Worm (Caenorhabditis elegans) whole organism, early embryonic: ENCODE measurements around the gene F38B2.3.

Source experiments
- B0310.2 ChIP-seq: sonication (generic microtip); optimal IDR thresholded peaks from 2 replicates; lab custom pipeline; 2016; ENCODE audit warnings: mild to moderate bottlenecking, missing genetic modification characterization, missing compliant biosample characterization
- F13C5.2 ChIP-seq: sonication (generic microtip); optimal IDR thresholded peaks from 2 replicates; lab custom pipeline; 2017; ENCODE audit warnings: mild to moderate bottlenecking, missing genetic modification characterization, inconsistent platforms, missing compliant biosample characterization
- aly-1 ChIP-seq: sonication (generic microtip); optimal IDR thresholded peaks from 2 replicates; lab custom pipeline; 2016; ENCODE audit warnings: missing genetic modification characterization, missing compliant biosample characterization
- ceh-13 ChIP-seq: fragments of 200-800 bp; sonication (Bioruptor generic); optimal IDR thresholded peaks from 2 replicates; lab custom pipeline; 2018; ENCODE audit warnings: mild to moderate bottlenecking, missing genetic modification characterization, missing compliant biosample characterization
- ceh-36 ChIP-seq: sonication (generic microtip); optimal IDR thresholded peaks from 2 replicates; lab custom pipeline; 2016; ENCODE audit warnings: missing genetic modification characterization, inconsistent platforms, missing compliant biosample characterization
- ets-7 ChIP-seq: sonication (generic microtip); optimal IDR thresholded peaks from 2 replicates; lab custom pipeline; 2016; ENCODE audit warnings: missing genotype, missing genetic modification characterization, missing compliant biosample characterization
- flt-1 ChIP-seq: fragments of 200-800 bp; sonication (Bioruptor generic); IDR thresholded peaks from 2 replicates; pipeline ENCODE4 v1.3.6; 2022; ENCODE audit warnings: missing genetic modification characterization, missing compliant biosample characterization
- hmbx-1 ChIP-seq: sonication (generic microtip); optimal IDR thresholded peaks from 2 replicates; lab custom pipeline; 2016; ENCODE audit warnings: mild to moderate bottlenecking, missing genetic modification characterization, missing compliant biosample characterization
- hmg-4 ChIP-seq: fragments of 200-800 bp; sonication (Bioruptor generic); optimal IDR thresholded peaks from 2 replicates; lab custom pipeline; 2018; ENCODE audit warnings: mild to moderate bottlenecking, missing genetic modification characterization, missing compliant biosample characterization
- hnd-1 ChIP-seq: sonication (generic microtip); optimal IDR thresholded peaks from 2 replicates; lab custom pipeline; 2016; ENCODE audit warnings: missing genetic modification characterization, missing compliant biosample characterization
- scrt-1 ChIP-seq: fragments of 200-800 bp; sonication (Bioruptor generic); IDR thresholded peaks from 2 replicates; pipeline ENCODE4 v1.3.6; 2022; ENCODE audit warnings: missing genetic modification characterization, missing compliant biosample characterization
- sea-1 ChIP-seq: fragments of 200-800 bp; sonication (Bioruptor generic); conservative IDR thresholded peaks from 2 replicates; pipeline ENCODE4 v1.3.6; 2022; ENCODE audit warnings: missing genetic modification characterization, missing compliant biosample characterization
- tbx-11 ChIP-seq: fragments of 200-800 bp; sonication (Bioruptor generic); IDR thresholded peaks from 2 replicates; pipeline ENCODE4 v1.3.6; 2022; ENCODE audit warnings: missing genetic modification characterization, missing compliant biosample characterization
- tbx-37 ChIP-seq: fragments of 200-800 bp; sonication (Bioruptor generic); conservative IDR thresholded peaks from 2 replicates; pipeline ENCODE4 v1.3.6; 2022; ENCODE audit warnings: missing genetic modification reagents, missing genetic modification characterization, missing compliant biosample characterization
- tra-4 ChIP-seq: sonication (generic microtip); optimal IDR thresholded peaks from 2 replicates; lab custom pipeline; 2017; ENCODE audit warnings: missing genetic modification characterization, missing compliant biosample characterization

F38B2.3 gene

ce11 chrX:11248083-11248482 is 38.1 kb downstream of the F38B2.3 start:
- TF ChIP-seq sea-1 (GFP tag; lab: Robert Waterston, UW) (no peak), hmg-4 (peak; percentile 46), tbx-37 (GFP tag; lab: Robert Waterston, UW) (no peak)

ce11 chrX:11245056-11245455 is 41.1 kb downstream of the F38B2.3 start:
- TF ChIP-seq F13C5.2 (tag; lab: Kevin White, UChicago), result no peak
- TF ChIP-seq tbx-37 (GFP tag; lab: Robert Waterston, UW), result no peak
- no peak for TF ChIP-seq hmbx-1 (tag; lab: Kevin White, UChicago)
- TF ChIP-seq ets-7, result no peak
- no peak for TF ChIP-seq flt-1
- TF ChIP-seq tbx-11 (GFP tag; lab: Robert Waterston, UW), result no peak
- no peak for TF ChIP-seq tra-4
- TF ChIP-seq hmg-4, result no peak
- no peak for TF ChIP-seq hnd-1 (tag; lab: Kevin White, UChicago)
- no peak for TF ChIP-seq sea-1 (GFP tag; lab: Robert Waterston, UW)
- TF ChIP-seq scrt-1 (GFP tag; lab: Robert Waterston, UW), result no peak
- TF ChIP-seq ceh-13 (GFP tag; lab: Kevin White, UChicago), result no peak

ce11 chrX:11243604-11244003 is 42.5 kb downstream of the F38B2.3 start:
- no peak for TF ChIP-seq B0310.2 (tag; lab: Kevin White, UChicago)
- TF ChIP-seq flt-1, result no peak
- TF ChIP-seq ceh-36 (tag; lab: Kevin White, UChicago), result no peak
- no peak for TF ChIP-seq hnd-1 (tag; lab: Kevin White, UChicago)
- TF ChIP-seq ceh-13 (GFP tag; lab: Kevin White, UChicago), result no peak
- no peak for TF ChIP-seq F13C5.2 (tag; lab: Kevin White, UChicago)
- no peak for TF ChIP-seq hmg-4
- no peak for TF ChIP-seq tra-4
- TF ChIP-seq tbx-37 (GFP tag; lab: Robert Waterston, UW), result no peak

ce11 chrX:11241479-11241878 is 44.7 kb downstream of the F38B2.3 start:
- TF ChIP-seq ceh-13 (GFP tag; lab: Kevin White, UChicago) (no peak), F13C5.2 (tag; lab: Kevin White, UChicago) (no peak), scrt-1 (GFP tag; lab: Robert Waterston, UW) (no peak), aly-1 (tag; lab: Kevin White, UChicago) (no peak), hnd-1 (tag; lab: Kevin White, UChicago) (no peak), ets-7 (no peak), hmbx-1 (tag; lab: Kevin White, UChicago) (no peak), ceh-36 (tag; lab: Kevin White, UChicago) (no peak), B0310.2 (tag; lab: Kevin White, UChicago) (no peak), tra-4 (no peak)

- no peak for TF ChIP-seq tra-4
- TF ChIP-seq F13C5.2 (tag; lab: Kevin White, UChicago), result no peak
- TF ChIP-seq aly-1 (tag; lab: Kevin White, UChicago), result no peak
These were observed 45.5 kb downstream of the F38B2.3 start, which contains the start of gene C34F6.10 for ce11 chrX:11240585-11241115. Gene C34F6.10, minus strand, starts transcription at chrX:11240635.
